Fruit fly (Drosophila melanogaster) S2 (cell line): ENCODE measurements around the gene CG13833.

Experiments
- CG8478 ChIP-seq: fragments of >200 bp; optimal IDR thresholded peaks from 2 replicates; lab custom pipeline; 2018
- CTCF ChIP-seq, 2 experiments: fragments of >200 bp; optimal IDR thresholded peaks; 2 replicates each; lab custom pipeline; 2018

DNA sequence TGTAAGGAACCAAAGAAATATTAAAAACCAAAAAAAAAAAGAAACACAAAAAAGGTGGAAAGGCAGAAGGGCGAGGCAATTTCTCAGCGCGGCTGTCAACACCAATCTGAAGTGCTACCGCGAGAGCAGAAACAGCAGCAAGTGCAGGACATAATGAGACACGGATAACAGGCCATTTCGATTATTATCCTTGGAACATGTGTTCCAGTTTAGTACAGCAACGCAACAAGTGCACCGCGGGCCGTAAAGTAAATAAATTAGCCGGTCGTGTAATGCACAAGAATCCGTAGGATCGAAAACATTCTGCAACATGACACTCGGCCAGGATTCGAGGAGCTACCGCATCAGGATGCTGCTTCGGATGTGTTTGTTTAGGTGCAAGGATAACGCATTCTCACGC is 2.7 kb upstream of the CG13833 start:
- TF ChIP-seq CTCF (optimal IDR thresholded peaks at IDR 0.05; lab: Kevin White, UChicago) (no peak), CG8478 (lab: Kevin White, UChicago) (no peak)
